Fruit fly (Drosophila melanogaster) whole organism, embryonic: ENCODE measurements around the gene Gale.
A peak's percentile ranks its signal among the peaks of the same experiment; 100 is the strongest.

Experiments used
- Abd-B ChIP-seq: fragments of 200-800 bp; sonication (Bioruptor generic); optimal IDR thresholded peaks from 2 replicates; lab custom pipeline; 2018; ENCODE audit warnings: missing biosample characterization, mild to moderate bottlenecking, missing genetic modification characterization, moderate library complexity
- Atf-2 ChIP-seq: fragments of 200-800 bp; sonication (Bioruptor generic); optimal IDR thresholded peaks from 2 replicates; lab custom pipeline; 2016; ENCODE audit warnings: missing biosample characterization, missing genetic modification characterization
- CG10209 ChIP-seq: fragments of 200-800 bp; sonication (Bioruptor generic); optimal IDR thresholded peaks from 3 replicates; lab custom pipeline; 2017; ENCODE audit warnings: missing biosample characterization, mild to moderate bottlenecking, missing genetic modification characterization, missing genetic modification reagents
- CG1024 ChIP-seq: fragments of 200-800 bp; sonication (Bioruptor generic); IDR thresholded peaks from 2 replicates; pipeline ENCODE4 v1.3.6; 2022; ENCODE audit warnings: missing biosample characterization, missing genetic modification characterization
- CG10267 ChIP-seq: fragments of 200-800 bp; sonication (Bioruptor generic); optimal IDR thresholded peaks from 2 replicates; lab custom pipeline; 2018; ENCODE audit warnings: missing biosample characterization, mild to moderate bottlenecking, missing genetic modification characterization, moderate library complexity
- CG10654 ChIP-seq: fragments of 200-800 bp; sonication (Bioruptor generic); optimal IDR thresholded peaks from 2 replicates; lab custom pipeline; 2016; ENCODE audit warnings: missing biosample characterization, missing genetic modification characterization
- CG10959 ChIP-seq: fragments of 200-800 bp; sonication (Bioruptor generic); IDR thresholded peaks from 2 replicates; pipeline ENCODE4 v1.3.6; 2022; ENCODE audit warnings: missing biosample characterization, missing genetic modification characterization
- CG11085 ChIP-seq: fragments of 200-800 bp; sonication (Bioruptor generic); IDR thresholded peaks from 2 replicates; pipeline ENCODE4 v1.3.6; 2022; ENCODE audit warnings: missing biosample characterization, missing genetic modification characterization
- CG11696 ChIP-seq: fragments of 200-800 bp; sonication (Bioruptor generic); IDR thresholded peaks from 2 replicates; pipeline ENCODE4 v1.3.6; 2022; ENCODE audit warnings: missing biosample characterization, missing genetic modification characterization
- CG12155 ChIP-seq: fragments of 200-800 bp; sonication (Bioruptor generic); optimal IDR thresholded peaks from 3 replicates; lab custom pipeline; 2016; ENCODE audit warnings: missing biosample characterization, missing genetic modification characterization
- CG12219 ChIP-seq: fragments of 200-800 bp; sonication (Bioruptor generic); optimal IDR thresholded peaks from 3 replicates; lab custom pipeline; 2018; ENCODE audit warnings: missing biosample characterization, mild to moderate bottlenecking, missing genetic modification characterization
- CG13424 ChIP-seq: fragments of 200-800 bp; sonication (Bioruptor generic); optimal IDR thresholded peaks from 2 replicates; lab custom pipeline; 2019; ENCODE audit warnings: missing biosample characterization, mild to moderate bottlenecking, missing genetic modification characterization, moderate library complexity
- CG33557 ChIP-seq: fragments of 200-800 bp; sonication (Bioruptor generic); optimal IDR thresholded peaks from 2 replicates; lab custom pipeline; 2019; ENCODE audit warnings: missing biosample characterization, mild to moderate bottlenecking, missing genetic modification characterization, moderate library complexity
- CG43689 ChIP-seq: fragments of 200-800 bp; sonication (Bioruptor generic); IDR thresholded peaks from 2 replicates; pipeline ENCODE4 v1.3.6; 2022; ENCODE audit warnings: missing biosample characterization, missing genetic modification characterization
- CG4424 ChIP-seq: fragments of 200-800 bp; sonication (Bioruptor generic); optimal IDR thresholded peaks from 3 replicates; lab custom pipeline; 2016; ENCODE audit warnings: missing biosample characterization, missing genetic modification characterization
- CG6765 ChIP-seq: fragments of 200-800 bp; sonication (Bioruptor generic); optimal IDR thresholded peaks from 3 replicates; lab custom pipeline; 2017; ENCODE audit warnings: missing biosample characterization, mild to moderate bottlenecking, missing genetic modification characterization
- CG7786 ChIP-seq: fragments of 200-800 bp; sonication (Bioruptor generic); optimal IDR thresholded peaks from 2 replicates; lab custom pipeline; 2016; ENCODE audit warnings: missing biosample characterization, missing genetic modification characterization
- CG7928 ChIP-seq: fragments of 200-800 bp; sonication (Bioruptor generic); optimal IDR thresholded peaks from 2 replicates; lab custom pipeline; 2017; ENCODE audit warnings: missing biosample characterization, mild to moderate bottlenecking, missing genetic modification characterization
- CG7963 ChIP-seq: fragments of 200-800 bp; sonication (Bioruptor generic); IDR thresholded peaks from 3 replicates; pipeline ENCODE4 v1.3.6; 2022; ENCODE audit warnings: missing biosample characterization, missing genetic modification characterization; ENCODE audit not compliant: partially characterized antibody
- CG8924 ChIP-seq: fragments of 200-800 bp; optimal IDR thresholded peaks from 3 replicates; lab custom pipeline; 2019; ENCODE audit warnings: missing biosample characterization, mild to moderate bottlenecking, missing genetic modification characterization, moderate library complexity
- Dek ChIP-seq: fragments of 200-800 bp; sonication (Bioruptor generic); optimal IDR thresholded peaks from 3 replicates; lab custom pipeline; 2019; ENCODE audit warnings: missing biosample characterization, mild to moderate bottlenecking, missing genetic modification characterization, moderate library complexity
- E2f2 ChIP-seq: fragments of 200-800 bp; sonication (Bioruptor generic); IDR thresholded peaks from 2 replicates; pipeline ENCODE4 v1.3.6; 2022; ENCODE audit warnings: missing biosample characterization, missing genetic modification characterization
- HLH4C ChIP-seq: fragments of 200-800 bp; sonication (Bioruptor generic); IDR thresholded peaks from 3 replicates; pipeline ENCODE4 v1.3.6; 2022; ENCODE audit warnings: missing biosample characterization, missing genetic modification characterization; ENCODE audit not compliant: partially characterized antibody
- Hand ChIP-seq: fragments of 200-800 bp; sonication (Bioruptor generic); optimal IDR thresholded peaks from 2 replicates; lab custom pipeline; 2017; ENCODE audit warnings: mild to moderate bottlenecking, missing biosample characterization, missing genetic modification reagents, missing genetic modification characterization
- Hmr ChIP-seq: fragments of 200-800 bp; sonication (Bioruptor generic); optimal IDR thresholded peaks from 3 replicates; lab custom pipeline; 2017; ENCODE audit warnings: mild to moderate bottlenecking, missing biosample characterization, missing genetic modification reagents, missing genetic modification characterization
- Hmx ChIP-seq: fragments of 200-800 bp; sonication (Bioruptor generic); optimal IDR thresholded peaks from 2 replicates; lab custom pipeline; 2016; ENCODE audit warnings: missing biosample characterization, missing genetic modification characterization
- Hr78 ChIP-seq, 2 experiments: fragments of 200-800 bp in 1 of 2; fragments of >200 bp in 1 of 2; sonication (Bioruptor generic) in 1 of 2; optimal IDR thresholded peaks; 2 replicates each; lab custom pipeline; 2017 to 2019; ENCODE audit warnings: missing biosample characterization in 2 of 2, missing genetic modification characterization in 2 of 2, mild to moderate bottlenecking in 1 of 2, moderate library complexity in 1 of 2
- Ravus ChIP-seq: fragments of 200-800 bp; sonication (Bioruptor generic); IDR thresholded peaks from 2 replicates; pipeline ENCODE4 v1.3.6; 2022; ENCODE audit warnings: missing biosample characterization, missing genetic modification characterization
- Sin3A ChIP-seq: fragments of >200 bp; optimal IDR thresholded peaks from 2 replicates; lab custom pipeline; 2018
- Sox100B ChIP-seq: fragments of 200-800 bp; sonication (Bioruptor generic); optimal IDR thresholded peaks from 3 replicates; lab custom pipeline; 2018; ENCODE audit warnings: missing biosample characterization, mild to moderate bottlenecking, missing genetic modification characterization
- Stat92E ChIP-seq, 3 experiments: fragments of >200 bp in 2 of 3; fragments of 200-800 bp in 1 of 3; sonication (Bioruptor generic) in 1 of 3; optimal IDR thresholded peaks; 2 replicates each; lab custom pipeline; 2017 to 2019; ENCODE audit warnings: missing biosample characterization in 3 of 3, missing genetic modification characterization in 3 of 3, mild to moderate bottlenecking in 1 of 3, moderate library complexity in 1 of 3
- ara ChIP-seq: fragments of 200-800 bp; sonication (Bioruptor generic); IDR thresholded peaks from 2 replicates; pipeline ENCODE4 v1.3.6; 2022; ENCODE audit warnings: missing biosample characterization, missing genetic modification characterization
- caup ChIP-seq: fragments of 200-800 bp; sonication (Bioruptor generic); optimal IDR thresholded peaks from 3 replicates; lab custom pipeline; 2017; ENCODE audit warnings: missing biosample characterization, mild to moderate bottlenecking, missing genetic modification characterization, moderate library complexity; ENCODE audit not compliant: severe bottlenecking
- disco-r ChIP-seq: fragments of 200-800 bp; sonication (Bioruptor generic); optimal IDR thresholded peaks from 2 replicates; lab custom pipeline; 2016; ENCODE audit warnings: missing biosample characterization, missing genetic modification characterization
- dmrt11E ChIP-seq: fragments of 200-800 bp; sonication (Bioruptor generic); optimal IDR thresholded peaks from 3 replicates; lab custom pipeline; 2018; ENCODE audit warnings: missing biosample characterization, mild to moderate bottlenecking, missing genetic modification characterization, moderate library complexity
- dysf ChIP-seq: fragments of 200-800 bp; sonication (Bioruptor generic); IDR thresholded peaks from 3 replicates; pipeline ENCODE4 v1.3.6; 2022; ENCODE audit warnings: missing biosample characterization, missing genetic modification characterization
- fd64A ChIP-seq: fragments of 200-800 bp; sonication (Bioruptor generic); optimal IDR thresholded peaks from 3 replicates; lab custom pipeline; 2018; ENCODE audit warnings: missing biosample characterization, mild to moderate bottlenecking, missing genetic modification characterization
- grn ChIP-seq: fragments of 200-800 bp; sonication (Bioruptor generic); optimal IDR thresholded peaks from 3 replicates; lab custom pipeline; 2017; ENCODE audit warnings: missing biosample characterization, missing genetic modification characterization
- gsb-n ChIP-seq: fragments of 200-800 bp; sonication (Bioruptor generic); optimal IDR thresholded peaks from 3 replicates; lab custom pipeline; 2018; ENCODE audit warnings: missing biosample characterization, mild to moderate bottlenecking, missing genetic modification characterization
- hb ChIP-seq: fragments of 200-800 bp; sonication (Bioruptor generic); IDR thresholded peaks from 3 replicates; pipeline ENCODE4 v1.3.6; 2022; ENCODE audit warnings: missing biosample characterization, missing genetic modification characterization; ENCODE audit not compliant: partially characterized antibody
- jigr1 ChIP-seq: fragments of 200-800 bp; sonication (Bioruptor generic); IDR thresholded peaks from 3 replicates; pipeline ENCODE4 v1.3.6; 2022; ENCODE audit warnings: missing biosample characterization, missing genetic modification characterization
- kay ChIP-seq: fragments of 200-800 bp; sonication (Bioruptor generic); optimal IDR thresholded peaks from 2 replicates; lab custom pipeline; 2016; ENCODE audit warnings: missing biosample characterization, missing genetic modification characterization
- lov ChIP-seq, 2 experiments: fragments of 200-800 bp in 1 of 2; fragments of >200 bp in 1 of 2; sonication (Bioruptor generic) in 1 of 2; IDR thresholded peaks in 1 of 2; optimal IDR thresholded peaks in 1 of 2; 2 replicates in 1 of 2; 3 replicates in 1 of 2; pipeline versions ENCODE4 v1.3.6 to Lab custom; 2017 to 2022; ENCODE audit warnings: missing biosample characterization in 1 of 2, missing genetic modification characterization in 1 of 2
- prd ChIP-seq, 3 experiments: fragments of >200 bp in 2 of 3; fragments of 200-800 bp in 1 of 3; sonication (Bioruptor generic) in 1 of 3; optimal IDR thresholded peaks in 2 of 3; IDR thresholded peaks in 1 of 3; 2 replicates in 2 of 3; 3 replicates in 1 of 3; pipeline versions ENCODE4 v1.3.6 to Lab custom; 2017 to 2022; ENCODE audit warnings: missing biosample characterization in 1 of 3, missing genetic modification characterization in 1 of 3
- repo ChIP-seq: fragments of 200-800 bp; sonication (Bioruptor generic); optimal IDR thresholded peaks from 2 replicates; lab custom pipeline; 2016; ENCODE audit warnings: missing biosample characterization, missing genetic modification characterization
- sisA ChIP-seq: fragments of 200-800 bp; sonication (Bioruptor generic); IDR thresholded peaks from 2 replicates; pipeline ENCODE4 v1.3.6; 2022; ENCODE audit warnings: missing biosample characterization, missing genetic modification characterization
- wor ChIP-seq: fragments of 200-800 bp; sonication (Bioruptor generic); IDR thresholded peaks from 2 replicates; pipeline ENCODE4 v1.3.6; 2022; ENCODE audit warnings: missing biosample characterization, missing genetic modification characterization

Gene Gale

dm6 chr3L:626498-627369, 21.6 kb upstream of the Gale start (continued):
- TF ChIP-seq jigr1 (GFP tag; lab: Robert Waterston, UW) (no peak), CG4424 (GFP tag; lab: Kevin White, UChicago) (peak; percentile 27), CG10654 (no peak), CG12155 (peak; percentile 14), CG11696 (GFP tag; lab: Robert Waterston, UW) (peak; percentile 52; the same call in 1 of the 2 replicates), kay (no peak), Abd-B (peak; percentile 3), CG7963 (GFP tag; lab: Robert Waterston, UW) (no peak), CG7928 (no peak), sisA (GFP tag; lab: Robert Waterston, UW) (peak; percentile 61), Hand (no peak), grn (GFP tag; lab: Kevin White, UChicago) (peak; percentile 57), lov (optimal IDR thresholded peaks at IDR 0.05; lab: Kevin White, UChicago) (no peak), lov (GFP tag; IDR thresholded peaks at IDR 0.05; lab: Robert Waterston, UW) (peak; percentile 58; the same call in 1 of the 3 replicates), fd64A (GFP tag; lab: Kevin White, UChicago) (no peak), E2f2 (GFP tag; lab: Robert Waterston, UW) (peak; percentile 24), Sox100B (GFP tag; lab: Kevin White, UChicago) (peak; percentile 41), CG10209 (peak; percentile 14), disco-r (GFP tag; lab: Kevin White, UChicago) (no peak), ara (no peak), wor (GFP tag; lab: Robert Waterston, UW) (0 out of 2 replicates have a peak, but pooled peaks have one; percentile 23), repo (GFP tag; lab: Kevin White, UChicago) (peak; percentile 24), HLH4C (GFP tag; lab: Robert Waterston, UW) (no peak), CG33557 (GFP tag; lab: Kevin White, UChicago) (no peak), Hmr (peak; percentile 1), CG10959 (GFP tag; lab: Robert Waterston, UW) (no peak), Ravus (GFP tag; lab: Robert Waterston, UW) (no peak), dysf (GFP tag; lab: Robert Waterston, UW) (peak; percentile 65; the same call in 1 of the 3 replicates), CG13424 (tag; lab: Kevin White, UChicago) (peak; percentile 20), Hmx (GFP tag; lab: Kevin White, UChicago) (no peak), CG6765 (GFP tag; lab: Kevin White, UChicago) (no peak), CG11085 (GFP tag; lab: Robert Waterston, UW) (peak; percentile 42; the same call in 1 of the 2 replicates), CG12219 (GFP tag; lab: Kevin White, UChicago) (no peak), gsb-n (tag; lab: Kevin White, UChicago) (no peak), Stat92E (GFP tag; optimal IDR thresholded peaks at IDR 0.05; lab: Kevin White, UChicago) (peak in 1 of 3 experiments; percentile 47), CG1024 (GFP tag; lab: Robert Waterston, UW) (no peak), caup (GFP tag; lab: Kevin White, UChicago) (no peak), Atf-2 (GFP tag; lab: Kevin White, UChicago) (peak; percentile 10), CG43689 (GFP tag; lab: Robert Waterston, UW) (no peak), hb (GFP tag; lab: Robert Waterston, UW) (no peak), Sin3A (lab: Kevin White, UChicago) (no peak), dmrt11E (tag; lab: Kevin White, UChicago) (peak; percentile 41), CG7786 (no peak), prd (optimal IDR thresholded peaks at IDR 0.05; lab: Kevin White, UChicago) (no peak), prd (GFP tag; IDR thresholded peaks at IDR 0.05; lab: Robert Waterston, UW) (peak; percentile 76), CG8924 (no peak), CG10267 (peak; percentile 1), Hr78 (GFP tag; optimal IDR thresholded peaks at IDR 0.05; lab: Kevin White, UChicago) (peak in 1 of 2 experiments; percentile 8), Dek (tag; lab: Kevin White, UChicago) (no peak)
